Worm (Caenorhabditis elegans) whole organism, early embryonic: ENCODE measurements around the gene C34E7.3.

Experiments used
- B0310.2 ChIP-seq: sonication (generic microtip); optimal IDR thresholded peaks from 2 replicates; lab custom pipeline; 2016; ENCODE audit warnings: mild to moderate bottlenecking, missing genetic modification characterization, missing compliant biosample characterization
- F13C5.2 ChIP-seq: sonication (generic microtip); optimal IDR thresholded peaks from 2 replicates; lab custom pipeline; 2017; ENCODE audit warnings: mild to moderate bottlenecking, missing genetic modification characterization, inconsistent platforms, missing compliant biosample characterization
- ama-1 ChIP-seq: fragments of 150-350 bp; optimal IDR thresholded peaks from 2 replicates; lab custom pipeline; 2014
- ceh-13 ChIP-seq: fragments of 200-800 bp; sonication (Bioruptor generic); optimal IDR thresholded peaks from 2 replicates; lab custom pipeline; 2018; ENCODE audit warnings: mild to moderate bottlenecking, missing genetic modification characterization, missing compliant biosample characterization
- ets-7 ChIP-seq: sonication (generic microtip); optimal IDR thresholded peaks from 2 replicates; lab custom pipeline; 2016; ENCODE audit warnings: missing genotype, missing genetic modification characterization, missing compliant biosample characterization
- pes-1 ChIP-seq: fragments of 200-800 bp; sonication (Bioruptor generic); IDR thresholded peaks from 2 replicates; pipeline ENCODE4 v1.3.6; 2022; ENCODE audit warnings: missing genetic modification reagents, missing genetic modification characterization, missing compliant biosample characterization
- scrt-1 ChIP-seq: fragments of 200-800 bp; sonication (Bioruptor generic); IDR thresholded peaks from 2 replicates; pipeline ENCODE4 v1.3.6; 2022; ENCODE audit warnings: missing genetic modification characterization, missing compliant biosample characterization
- tbx-11 ChIP-seq: fragments of 200-800 bp; sonication (Bioruptor generic); IDR thresholded peaks from 2 replicates; pipeline ENCODE4 v1.3.6; 2022; ENCODE audit warnings: missing genetic modification characterization, missing compliant biosample characterization
- tbx-37 ChIP-seq: fragments of 200-800 bp; sonication (Bioruptor generic); conservative IDR thresholded peaks from 2 replicates; pipeline ENCODE4 v1.3.6; 2022; ENCODE audit warnings: missing genetic modification reagents, missing genetic modification characterization, missing compliant biosample characterization

- TF ChIP-seq scrt-1 (no peak), ceh-13 (GFP tag; lab: Kevin White, UChicago) (no peak), pes-1 (no peak), ama-1 (no peak), tbx-11 (no peak), F13C5.2 (tag; lab: Kevin White, UChicago) (no peak), tbx-37 (GFP tag; lab: Robert Waterston, UW) (no peak), ets-7 (no peak), B0310.2 (no peak)
These were observed 35.1 kb downstream of the C34E7.3 start, which contains the start of gene frpr-2 for ce11 chrX:12965163-12965562.
